Fruit fly (Drosophila melanogaster) whole organism, embryonic: ENCODE data around the gene SmE.

ENCODE experiments used
- ATbp ChIP-seq: fragments of 200-800 bp; sonication (Bioruptor generic); optimal IDR thresholded peaks from 2 replicates; lab custom pipeline; 2017; ENCODE audit warnings: missing biosample characterization, mild to moderate bottlenecking, missing genetic modification characterization, missing genetic modification reagents
- Awh ChIP-seq: fragments of 200-800 bp; sonication (Bioruptor generic); IDR thresholded peaks from 2 replicates; pipeline ENCODE4, ENCODE4 v1.3.6; 2022; ENCODE audit warnings: missing biosample characterization, missing genetic modification characterization
- CG10462 ChIP-seq: fragments of 200-800 bp; sonication (Bioruptor generic); optimal IDR thresholded peaks from 2 replicates; lab custom pipeline; 2016; ENCODE audit warnings: missing biosample characterization, missing genetic modification characterization
- CG10959 ChIP-seq: fragments of 200-800 bp; sonication (Bioruptor generic); IDR thresholded peaks from 2 replicates; pipeline ENCODE4 v1.3.6; 2022; ENCODE audit warnings: missing biosample characterization, missing genetic modification characterization
- CG11247 ChIP-seq: fragments of 200-800 bp; sonication (Bioruptor generic); IDR thresholded peaks from 2 replicates; pipeline ENCODE4 v1.3.6; 2022; ENCODE audit warnings: missing biosample characterization, missing genetic modification characterization
- CG11560 ChIP-seq: fragments of 200-800 bp; sonication (Bioruptor generic); IDR thresholded peaks from 3 replicates; pipeline ENCODE4 v1.3.6; 2022; ENCODE audit warnings: missing biosample characterization, missing genetic modification characterization
- CG12104 ChIP-seq: fragments of 200-800 bp; sonication (Bioruptor generic); optimal IDR thresholded peaks from 3 replicates; lab custom pipeline; 2016; ENCODE audit warnings: missing biosample characterization, missing genetic modification characterization
- CG12299 ChIP-seq: fragments of 200-800 bp; sonication (Bioruptor generic); optimal IDR thresholded peaks from 2 replicates; lab custom pipeline; 2018; ENCODE audit warnings: missing biosample characterization, mild to moderate bottlenecking, missing genetic modification characterization
- CG12744 ChIP-seq: fragments of 200-800 bp; sonication (Bioruptor generic); optimal IDR thresholded peaks from 2 replicates; lab custom pipeline; 2016; ENCODE audit warnings: missing biosample characterization, missing genetic modification characterization
- CG13296 ChIP-seq: fragments of 200-800 bp; sonication (Bioruptor generic); optimal IDR thresholded peaks from 3 replicates; lab custom pipeline; 2018; ENCODE audit warnings: missing biosample characterization, mild to moderate bottlenecking, missing genetic modification characterization
- CG13775 ChIP-seq: fragments of 200-800 bp; sonication (Bioruptor generic); optimal IDR thresholded peaks from 3 replicates; lab custom pipeline; 2017; ENCODE audit warnings: missing biosample characterization, mild to moderate bottlenecking, missing genetic modification characterization
- CG14014 ChIP-seq: fragments of 200-800 bp; sonication (Bioruptor generic); IDR thresholded peaks from 2 replicates; pipeline ENCODE4 v1.3.6; 2022; ENCODE audit warnings: missing biosample characterization, missing genetic modification characterization
- CG1832 ChIP-seq: fragments of 200-800 bp; sonication (Bioruptor generic); optimal IDR thresholded peaks from 2 replicates; lab custom pipeline; 2017; ENCODE audit warnings: missing biosample characterization, mild to moderate bottlenecking, missing genetic modification characterization, inconsistent platforms
- CG2875 ChIP-seq: fragments of 200-800 bp; sonication (Bioruptor generic); optimal IDR thresholded peaks from 2 replicates; lab custom pipeline; 2017; ENCODE audit warnings: missing biosample characterization, mild to moderate bottlenecking, missing genetic modification characterization, missing genetic modification reagents
- CG3995 ChIP-seq: fragments of 200-800 bp; sonication (Bioruptor generic); optimal IDR thresholded peaks from 3 replicates; lab custom pipeline; 2016; ENCODE audit warnings: missing biosample characterization, missing genetic modification characterization
- CG4424 ChIP-seq: fragments of 200-800 bp; sonication (Bioruptor generic); optimal IDR thresholded peaks from 3 replicates; lab custom pipeline; 2016; ENCODE audit warnings: missing biosample characterization, missing genetic modification characterization
- CG4730 ChIP-seq: fragments of 200-800 bp; sonication (Bioruptor generic); IDR thresholded peaks from 2 replicates; pipeline ENCODE4 v1.3.6; 2022; ENCODE audit warnings: missing biosample characterization, missing genetic modification characterization
- CG6791 ChIP-seq: fragments of 200-800 bp; sonication (Bioruptor generic); IDR thresholded peaks from 3 replicates; pipeline ENCODE4 v1.3.6; 2022; ENCODE audit warnings: missing biosample characterization, missing genetic modification characterization; ENCODE audit not compliant: partially characterized antibody
- CG8359 ChIP-seq: fragments of 200-800 bp; sonication (Bioruptor generic); optimal IDR thresholded peaks from 2 replicates; lab custom pipeline; 2017; ENCODE audit warnings: missing biosample characterization, mild to moderate bottlenecking, missing genetic modification characterization, borderline replicate concordance
- CG9727 ChIP-seq: fragments of 200-800 bp; sonication (Bioruptor generic); optimal IDR thresholded peaks from 3 replicates; lab custom pipeline; 2017; ENCODE audit warnings: missing biosample characterization, mild to moderate bottlenecking, missing genetic modification characterization
- D19B ChIP-seq: fragments of 200-800 bp; sonication (Bioruptor generic); optimal IDR thresholded peaks from 2 replicates; lab custom pipeline; 2017; ENCODE audit warnings: missing biosample characterization, mild to moderate bottlenecking, missing genetic modification characterization
- Dad ChIP-seq: fragments of 200-800 bp; sonication (Bioruptor generic); optimal IDR thresholded peaks from 3 replicates; lab custom pipeline; 2016; ENCODE audit warnings: missing biosample characterization, missing genetic modification characterization
- Dbx ChIP-seq: fragments of 200-800 bp; sonication (Bioruptor generic); IDR thresholded peaks from 3 replicates; pipeline ENCODE4 v1.3.6; 2022; ENCODE audit warnings: missing biosample characterization, missing genetic modification characterization
- Deaf1 ChIP-seq: fragments of 200-800 bp; optimal IDR thresholded peaks from 3 replicates; lab custom pipeline; 2019; ENCODE audit warnings: missing biosample characterization, mild to moderate bottlenecking, missing genetic modification characterization, moderate library complexity
- Fer3 ChIP-seq: fragments of 200-800 bp; sonication (Bioruptor generic); optimal IDR thresholded peaks from 2 replicates; lab custom pipeline; 2018; ENCODE audit warnings: missing biosample characterization, mild to moderate bottlenecking, missing genetic modification characterization, moderate library complexity
- HHEX ChIP-seq: fragments of 200-800 bp; sonication (Bioruptor generic); optimal IDR thresholded peaks from 3 replicates; lab custom pipeline; 2017; ENCODE audit warnings: missing biosample characterization, mild to moderate bottlenecking, missing genetic modification characterization, missing genetic modification reagents
- Med ChIP-seq: fragments of 200-800 bp; sonication (Bioruptor generic); peaks from one replicate; lab custom pipeline; 2016; ENCODE audit warnings: missing biosample characterization, missing genetic modification characterization, mild to moderate bottlenecking, inconsistent platforms, moderate library complexity
- NC2β ChIP-seq: fragments of 200-800 bp; sonication (Bioruptor generic); optimal IDR thresholded peaks from 2 replicates; lab custom pipeline; 2016; ENCODE audit warnings: missing biosample characterization, missing genetic modification characterization
- Sin3A ChIP-seq: fragments of >200 bp; optimal IDR thresholded peaks from 2 replicates; lab custom pipeline; 2018
- ab ChIP-seq: fragments of 200-800 bp; sonication (Bioruptor generic); optimal IDR thresholded peaks from 2 replicates; lab custom pipeline; 2016; ENCODE audit warnings: missing biosample characterization, missing genetic modification characterization
- al ChIP-seq: fragments of 200-800 bp; sonication (Bioruptor generic); IDR thresholded peaks from 2 replicates; pipeline ENCODE4 v1.3.6; 2022; ENCODE audit warnings: missing biosample characterization, missing genetic modification characterization
- ase ChIP-seq: fragments of 200-800 bp; sonication (Bioruptor generic); IDR thresholded peaks from 3 replicates; pipeline ENCODE4 v1.3.6; 2022; ENCODE audit warnings: missing biosample characterization, missing genetic modification characterization
- ash1 ChIP-seq: fragments of 200-800 bp; sonication (Bioruptor generic); optimal IDR thresholded peaks from 2 replicates; lab custom pipeline; 2018; ENCODE audit warnings: missing biosample characterization, mild to moderate bottlenecking, missing genetic modification characterization
- ato ChIP-seq: fragments of 200-800 bp; sonication (Bioruptor generic); IDR thresholded peaks from 2 replicates; pipeline ENCODE4 v1.3.6; 2022; ENCODE audit warnings: missing biosample characterization, missing genetic modification characterization; ENCODE audit not compliant: partially characterized antibody
- bcd ChIP-seq: fragments of 200-800 bp; sonication (Bioruptor generic); optimal IDR thresholded peaks from 2 replicates; lab custom pipeline; 2017; ENCODE audit warnings: missing biosample characterization, mild to moderate bottlenecking, missing genetic modification characterization
- btn ChIP-seq: fragments of 200-800 bp; sonication (Bioruptor generic); optimal IDR thresholded peaks from 2 replicates; lab custom pipeline; 2016; ENCODE audit warnings: missing biosample characterization, missing genetic modification characterization
- ci ChIP-seq: fragments of 200-800 bp; sonication (Bioruptor generic); IDR thresholded peaks from 3 replicates; pipeline ENCODE4 v1.3.6; 2022; ENCODE audit warnings: missing biosample characterization, missing genetic modification characterization
- corto ChIP-seq: fragments of 200-800 bp; sonication (Bioruptor generic); optimal IDR thresholded peaks from 2 replicates; lab custom pipeline; 2016; ENCODE audit warnings: missing biosample characterization, mild to moderate bottlenecking, missing genetic modification characterization, moderate library complexity
- en ChIP-seq: fragments of 200-800 bp; sonication (Bioruptor generic); optimal IDR thresholded peaks from 2 replicates; lab custom pipeline; 2016; ENCODE audit warnings: missing biosample characterization, missing genetic modification characterization
- fd3F ChIP-seq: fragments of 200-800 bp; sonication (Bioruptor generic); optimal IDR thresholded peaks from 2 replicates; lab custom pipeline; 2018; ENCODE audit warnings: missing biosample characterization, mild to moderate bottlenecking, missing genetic modification characterization, moderate library complexity
- ftz-f1 ChIP-seq: fragments of 200-800 bp; sonication (Bioruptor generic); optimal IDR thresholded peaks from 2 replicates; lab custom pipeline; 2016; ENCODE audit warnings: missing biosample characterization, missing genetic modification characterization
- gce ChIP-seq: fragments of 200-800 bp; sonication (Bioruptor generic); IDR thresholded peaks from 3 replicates; pipeline ENCODE4 v1.3.6; 2022; ENCODE audit warnings: missing biosample characterization, missing genetic modification characterization
- gro ChIP-seq: fragments of 200-800 bp; sonication (Bioruptor generic); optimal IDR thresholded peaks from 2 replicates; lab custom pipeline; 2016; ENCODE audit warnings: missing biosample characterization, missing genetic modification characterization
- ken ChIP-seq: fragments of 200-800 bp; sonication (Bioruptor generic); IDR thresholded peaks from 3 replicates; pipeline ENCODE4 v1.3.6; 2022; ENCODE audit warnings: missing biosample characterization, missing genetic modification characterization
- lmd ChIP-seq: fragments of 200-800 bp; sonication (Bioruptor generic); IDR thresholded peaks from 2 replicates; pipeline ENCODE4 v1.3.6; 2022; ENCODE audit warnings: missing biosample characterization, missing genetic modification characterization
- pzg ChIP-seq: fragments of 200-800 bp; sonication (Bioruptor generic); optimal IDR thresholded peaks from 3 replicates; lab custom pipeline; 2018; ENCODE audit warnings: missing biosample characterization, mild to moderate bottlenecking, missing genetic modification characterization, moderate library complexity
- schlank ChIP-seq: fragments of 200-800 bp; sonication (Bioruptor generic); optimal IDR thresholded peaks from 2 replicates; lab custom pipeline; 2018; ENCODE audit warnings: missing biosample characterization, mild to moderate bottlenecking, missing genetic modification characterization
- sens ChIP-seq: fragments of 200-800 bp; sonication (Bioruptor generic); peaks from one replicate; lab custom pipeline; 2016; ENCODE audit warnings: missing biosample characterization, missing genetic modification characterization
- slou ChIP-seq: fragments of 200-800 bp; sonication (Bioruptor generic); optimal IDR thresholded peaks from 3 replicates; lab custom pipeline; 2016; ENCODE audit warnings: missing biosample characterization, missing genetic modification characterization
- tup ChIP-seq: fragments of 200-800 bp; sonication (Bioruptor generic); optimal IDR thresholded peaks from 2 replicates; lab custom pipeline; 2016; ENCODE audit warnings: missing biosample characterization, mild to moderate bottlenecking, missing genetic modification characterization, moderate library complexity
- zen2 ChIP-seq: fragments of 200-800 bp; sonication (Bioruptor generic); IDR thresholded peaks from 3 replicates; pipeline ENCODE4 v1.3.6; 2022; ENCODE audit warnings: missing biosample characterization, missing genetic modification characterization; ENCODE audit not compliant: partially characterized antibody

The SmE gene

DNA sequence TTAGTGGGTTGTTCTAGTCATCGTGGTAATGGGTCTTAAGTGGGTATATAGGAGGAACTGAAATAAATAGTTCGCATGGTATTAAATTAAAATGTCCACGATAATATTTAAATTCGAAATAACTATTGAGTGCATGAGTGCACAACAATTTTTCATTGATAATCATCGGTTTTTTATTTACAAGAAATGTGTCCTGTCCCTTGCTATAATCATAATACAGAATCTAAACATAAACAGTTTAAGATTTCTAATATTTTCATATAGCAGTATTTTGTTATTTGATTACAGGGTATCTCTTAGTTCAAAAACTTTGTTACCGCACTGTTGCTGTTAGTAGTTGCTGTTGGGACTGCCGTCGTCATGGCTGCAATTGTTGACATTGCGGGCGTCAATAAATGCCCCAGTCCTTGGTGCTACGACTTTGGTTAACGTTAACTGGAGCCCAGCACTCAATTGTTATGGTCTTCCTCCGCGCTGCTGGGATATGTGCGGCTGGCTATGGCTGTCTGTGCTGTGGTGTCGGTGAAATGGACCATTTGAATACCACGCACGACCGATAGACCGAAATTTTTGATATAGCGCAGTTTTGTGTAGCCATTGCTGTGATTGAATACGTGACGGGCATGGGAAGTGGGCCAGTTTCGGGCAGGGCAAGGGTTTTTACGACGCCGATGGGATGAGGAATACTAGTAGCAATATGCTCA lies 13.3 kb downstream of the SmE start (continued):
- peak; percentile 15 for TF ChIP-seq CG13775 (GFP tag; lab: Kevin White, UChicago)
- TF ChIP-seq ab (GFP tag; lab: Kevin White, UChicago), result no peak
- TF ChIP-seq ATbp (GFP tag; lab: Kevin White, UChicago), result no peak
- TF ChIP-seq fd3F (GFP tag; lab: Kevin White, UChicago), result peak; percentile 48
- TF ChIP-seq ase, result no peak
- no peak for TF ChIP-seq CG12104 (GFP tag; lab: Kevin White, UChicago)
- TF ChIP-seq gro (GFP tag; lab: Kevin White, UChicago), result peak; percentile 58
- no peak for TF ChIP-seq CG12744
- no peak for TF ChIP-seq CG10959
- no peak for TF ChIP-seq CG8359 (GFP tag; lab: Kevin White, UChicago)
- peak; percentile 54 for TF ChIP-seq CG9727
- TF ChIP-seq NC2β (GFP tag; lab: Kevin White, UChicago), result no peak
- no peak for TF ChIP-seq CG1832 (GFP tag; lab: Kevin White, UChicago)
- TF ChIP-seq ato (GFP tag; lab: Robert Waterston, UW), result no peak
- peak; percentile 86 for TF ChIP-seq sens (GFP tag; lab: Kevin White, UChicago)
- peak; percentile 77 for TF ChIP-seq D19B (GFP tag; lab: Kevin White, UChicago)
- peak; percentile 49 for TF ChIP-seq Fer3 (tag; lab: Kevin White, UChicago)
- peak; percentile 31 for TF ChIP-seq HHEX
- peak; percentile 46 for TF ChIP-seq slou (GFP tag; lab: Kevin White, UChicago)
- TF ChIP-seq ash1 (GFP tag; lab: Kevin White, UChicago), result no peak
- TF ChIP-seq lmd (GFP tag; lab: Robert Waterston, UW), result peak; percentile 47; the same call in 1 of the 2 replicates
- no peak for TF ChIP-seq Dad (GFP tag; lab: Kevin White, UChicago)
- peak; percentile 15; the same call in 1 of the 2 replicates for TF ChIP-seq CG4730
- TF ChIP-seq schlank (tag; lab: Kevin White, UChicago), result no peak
- TF ChIP-seq pzg, result no peak
- TF ChIP-seq corto (GFP tag; lab: Kevin White, UChicago), result no peak
- TF ChIP-seq CG2875 (GFP tag; lab: Kevin White, UChicago), result no peak
- TF ChIP-seq Dbx, result no peak
- TF ChIP-seq ftz-f1 (GFP tag; lab: Kevin White, UChicago), result no peak
- no peak for TF ChIP-seq CG12299
- TF ChIP-seq btn, result no peak
- TF ChIP-seq ken (GFP tag; lab: Robert Waterston, UW), result no peak
- peak; percentile 15 for TF ChIP-seq bcd
- no peak for TF ChIP-seq Deaf1 (tag; lab: Kevin White, UChicago)
- TF ChIP-seq CG14014 (GFP tag; lab: Robert Waterston, UW), result peak; percentile 69
- TF ChIP-seq gce (GFP tag; lab: Robert Waterston, UW), result no peak
- no peak for TF ChIP-seq zen2 (GFP tag; lab: Robert Waterston, UW)
- TF ChIP-seq CG4424, result peak; percentile 34
- no peak for TF ChIP-seq CG10462 (GFP tag; lab: Kevin White, UChicago)
- TF ChIP-seq al, result no peak
- no peak for TF ChIP-seq CG11247 (GFP tag; lab: Robert Waterston, UW)
- no peak for TF ChIP-seq Awh (GFP tag; lab: Robert Waterston, UW)
- TF ChIP-seq CG6791 (GFP tag; lab: Robert Waterston, UW), result no peak
- TF ChIP-seq CG13296 (GFP tag; lab: Kevin White, UChicago), result peak; percentile 34
- no peak for TF ChIP-seq tup (GFP tag; lab: Kevin White, UChicago)
- TF ChIP-seq Sin3A (lab: Kevin White, UChicago), result no peak
- TF ChIP-seq CG11560, result no peak
- TF ChIP-seq Med (GFP tag; lab: Kevin White, UChicago), result peak; percentile 32
- TF ChIP-seq CG3995 (GFP tag; lab: Kevin White, UChicago), result no peak
- no peak for TF ChIP-seq ci (GFP tag; lab: Robert Waterston, UW)
- no peak for TF ChIP-seq en (GFP tag; lab: Kevin White, UChicago)
